Fruit fly (Drosophila melanogaster) whole organism, prepupa: ENCODE data around the gene CG34015.

ENCODE experiments used
- Blimp-1 ChIP-seq: fragments of 200-800 bp; sonication (Bioruptor generic); optimal IDR thresholded peaks from 3 replicates; lab custom pipeline; 2017; ENCODE audit warnings: missing biosample characterization, missing genetic modification characterization, mild to moderate bottlenecking, moderate library complexity, missing genetic modification reagents
- CG10631 ChIP-seq: fragments of 200-800 bp; sonication (Bioruptor generic); optimal IDR thresholded peaks from 2 replicates; lab custom pipeline; 2016; ENCODE audit warnings: missing biosample characterization, missing genetic modification characterization
- CG11294 ChIP-seq: fragments of 200-800 bp; sonication (Bioruptor generic); IDR thresholded peaks from 2 replicates; pipeline ENCODE4 v1.3.6; 2022; ENCODE audit warnings: missing biosample characterization, missing genetic modification characterization
- CG11902 ChIP-seq: fragments of 200-800 bp; sonication (Bioruptor generic); optimal IDR thresholded peaks from 3 replicates; lab custom pipeline; 2016; ENCODE audit warnings: missing biosample characterization, missing genetic modification characterization
- CG15336 ChIP-seq: fragments of 200-800 bp; sonication (Bioruptor generic); IDR thresholded peaks from 2 replicates; pipeline ENCODE4 v1.3.6; 2022; ENCODE audit warnings: missing biosample characterization, missing genetic modification characterization
- CG1621 ChIP-seq: fragments of 200-800 bp; sonication (Bioruptor generic); optimal IDR thresholded peaks from 3 replicates; lab custom pipeline; 2018; ENCODE audit warnings: missing biosample characterization, mild to moderate bottlenecking, missing genetic modification characterization
- CG16779 ChIP-seq: fragments of 200-800 bp; sonication (Bioruptor generic); optimal IDR thresholded peaks from 3 replicates; lab custom pipeline; 2017; ENCODE audit warnings: missing biosample characterization, mild to moderate bottlenecking, missing genetic modification characterization
- CG32006 ChIP-seq: fragments of 200-800 bp; sonication (Bioruptor generic); optimal IDR thresholded peaks from 3 replicates; lab custom pipeline; 2017; ENCODE audit warnings: missing biosample characterization, mild to moderate bottlenecking, missing genetic modification characterization
- CG34406 ChIP-seq: fragments of 200-800 bp; sonication (Bioruptor generic); optimal IDR thresholded peaks from 3 replicates; lab custom pipeline; 2016; ENCODE audit warnings: missing biosample characterization, missing genetic modification characterization
- CG3919 ChIP-seq: fragments of 200-800 bp; sonication (Bioruptor generic); optimal IDR thresholded peaks from 3 replicates; lab custom pipeline; 2016; ENCODE audit warnings: missing biosample characterization, missing genetic modification characterization
- CG6163 ChIP-seq: fragments of 200-800 bp; sonication (Bioruptor generic); IDR thresholded peaks from 3 replicates; pipeline ENCODE4 v1.3.6; 2022; ENCODE audit warnings: missing biosample characterization, missing genetic modification characterization
- CG6276 ChIP-seq: fragments of 200-800 bp; sonication (Bioruptor generic); optimal IDR thresholded peaks from 2 replicates; lab custom pipeline; 2017; ENCODE audit warnings: missing biosample characterization, mild to moderate bottlenecking, missing genetic modification characterization
- CG6792 ChIP-seq: fragments of 200-800 bp; sonication (Bioruptor generic); optimal IDR thresholded peaks from 3 replicates; lab custom pipeline; 2016; ENCODE audit warnings: missing biosample characterization, missing genetic modification characterization
- CG6808 ChIP-seq: fragments of 200-800 bp; sonication (Bioruptor generic); optimal IDR thresholded peaks from 3 replicates; lab custom pipeline; 2017; ENCODE audit warnings: missing biosample characterization, missing genetic modification characterization, mild to moderate bottlenecking, moderate library complexity, missing genetic modification reagents
- CG6854 ChIP-seq: fragments of 200-800 bp; sonication (Bioruptor generic); optimal IDR thresholded peaks from 2 replicates; lab custom pipeline; 2017; ENCODE audit warnings: missing biosample characterization, mild to moderate bottlenecking, missing genetic modification characterization
- CG8119 ChIP-seq: fragments of 200-800 bp; sonication (Bioruptor generic); IDR thresholded peaks from 3 replicates; pipeline ENCODE4 v1.3.6; 2022; ENCODE audit warnings: missing biosample characterization, missing genetic modification characterization
- CG9139 ChIP-seq: fragments of 200-800 bp; sonication (Bioruptor generic); optimal IDR thresholded peaks from 3 replicates; lab custom pipeline; 2017; ENCODE audit warnings: missing biosample characterization, mild to moderate bottlenecking, missing genetic modification characterization
- Eip75B ChIP-seq: fragments of 200-800 bp; sonication (Bioruptor generic); optimal IDR thresholded peaks from 3 replicates; lab custom pipeline; 2016; ENCODE audit warnings: missing biosample characterization, missing genetic modification characterization
- Eip78C ChIP-seq: fragments of 200-800 bp; sonication (Bioruptor generic); peaks from one replicate; lab custom pipeline; 2016; ENCODE audit warnings: missing biosample characterization, missing genetic modification characterization
- Gug ChIP-seq: fragments of 200-800 bp; sonication (Bioruptor generic); IDR thresholded peaks from 2 replicates; pipeline ENCODE4 v1.3.6; 2022; ENCODE audit warnings: missing biosample characterization, missing genetic modification characterization
- Hr38 ChIP-seq: sonication (Bioruptor generic); optimal IDR thresholded peaks from 2 replicates; lab custom pipeline; 2016; ENCODE audit warnings: missing biosample characterization, missing genetic modification characterization
- Lpt ChIP-seq: fragments of 200-800 bp; sonication (Bioruptor generic); optimal IDR thresholded peaks from 3 replicates; lab custom pipeline; 2016; ENCODE audit warnings: missing biosample characterization, missing genetic modification characterization
- Met ChIP-seq: fragments of 200-800 bp; sonication (Bioruptor generic); optimal IDR thresholded peaks from 3 replicates; lab custom pipeline; 2016; ENCODE audit warnings: missing biosample characterization, missing genetic modification characterization
- OdsH ChIP-seq: fragments of 200-800 bp; sonication (Bioruptor generic); optimal IDR thresholded peaks from 3 replicates; lab custom pipeline; 2016; ENCODE audit warnings: missing biosample characterization, missing genetic modification characterization
- Smox ChIP-seq: fragments of 200-800 bp; sonication (Bioruptor generic); optimal IDR thresholded peaks from 3 replicates; lab custom pipeline; 2016; ENCODE audit warnings: missing biosample characterization, missing genetic modification characterization
- Sox14 ChIP-seq: fragments of 200-800 bp; sonication (Bioruptor generic); optimal IDR thresholded peaks from 3 replicates; lab custom pipeline; 2016; ENCODE audit warnings: missing biosample characterization, missing genetic modification characterization
- Sox15 ChIP-seq: fragments of 200-800 bp; sonication (Bioruptor generic); optimal IDR thresholded peaks from 3 replicates; lab custom pipeline; 2016; ENCODE audit warnings: missing biosample characterization, missing genetic modification characterization
- achi ChIP-seq: fragments of 200-800 bp; sonication (Bioruptor generic); optimal IDR thresholded peaks from 3 replicates; lab custom pipeline; 2016; ENCODE audit warnings: missing biosample characterization, missing genetic modification characterization
- dac ChIP-seq: fragments of 200-800 bp; sonication (Bioruptor generic); optimal IDR thresholded peaks from 2 replicates; lab custom pipeline; 2017; ENCODE audit warnings: missing biosample characterization, mild to moderate bottlenecking, missing genetic modification characterization
- eg ChIP-seq: fragments of 200-800 bp; sonication (Bioruptor generic); IDR thresholded peaks from 3 replicates; pipeline ENCODE4 v1.3.6; 2022; ENCODE audit warnings: missing biosample characterization, missing genetic modification characterization
- esn ChIP-seq: fragments of 200-800 bp; sonication (Bioruptor generic); optimal IDR thresholded peaks from 2 replicates; lab custom pipeline; 2016; ENCODE audit warnings: missing biosample characterization, mild to moderate bottlenecking, missing genetic modification characterization, moderate library complexity
- fd59A ChIP-seq: fragments of 200-800 bp; sonication (Bioruptor generic); optimal IDR thresholded peaks from 2 replicates; lab custom pipeline; 2017; ENCODE audit warnings: missing biosample characterization, mild to moderate bottlenecking, missing genetic modification characterization, missing genetic modification reagents
- fkh ChIP-seq: fragments of 200-800 bp; sonication (Bioruptor generic); optimal IDR thresholded peaks from 3 replicates; lab custom pipeline; 2017; ENCODE audit warnings: missing biosample characterization, mild to moderate bottlenecking, missing genetic modification characterization, moderate library complexity
- net ChIP-seq: fragments of 200-800 bp; sonication (Bioruptor generic); optimal IDR thresholded peaks from 3 replicates; lab custom pipeline; 2016; ENCODE audit warnings: missing biosample characterization, missing genetic modification characterization
- pdm3 ChIP-seq: fragments of 200-800 bp; sonication (Bioruptor generic); optimal IDR thresholded peaks from 3 replicates; lab custom pipeline; 2016; ENCODE audit warnings: missing biosample characterization, missing genetic modification characterization
- salr ChIP-seq, 2 experiments: fragments of 200-800 bp; sonication (Bioruptor generic); optimal IDR thresholded peaks; 3 replicates each; lab custom pipeline; 2016 to 2018; ENCODE audit warnings: missing biosample characterization in 2 of 2, missing genetic modification characterization in 2 of 2, mild to moderate bottlenecking in 1 of 2
- ss ChIP-seq, 2 experiments: fragments of 200-800 bp; sonication (Bioruptor generic); optimal IDR thresholded peaks; 2 replicates in 1 of 2; 3 replicates in 1 of 2; lab custom pipeline; 2017 to 2018; ENCODE audit warnings: mild to moderate bottlenecking in 2 of 2, missing biosample characterization in 2 of 2, missing genetic modification characterization in 2 of 2, moderate library complexity in 1 of 2
- svp ChIP-seq: fragments of 200-800 bp; sonication (Bioruptor generic); peaks from one replicate; lab custom pipeline; 2016; ENCODE audit warnings: missing biosample characterization, missing genetic modification characterization
- topi ChIP-seq: fragments of 200-800 bp; sonication (Bioruptor generic); optimal IDR thresholded peaks from 3 replicates; lab custom pipeline; 2016; ENCODE audit warnings: missing biosample characterization, missing genetic modification characterization
- vri ChIP-seq: fragments of 200-800 bp; sonication (Bioruptor generic); optimal IDR thresholded peaks from 3 replicates; lab custom pipeline; 2016; ENCODE audit warnings: missing biosample characterization, mild to moderate bottlenecking, missing genetic modification characterization

The CG34015 gene

DNA sequence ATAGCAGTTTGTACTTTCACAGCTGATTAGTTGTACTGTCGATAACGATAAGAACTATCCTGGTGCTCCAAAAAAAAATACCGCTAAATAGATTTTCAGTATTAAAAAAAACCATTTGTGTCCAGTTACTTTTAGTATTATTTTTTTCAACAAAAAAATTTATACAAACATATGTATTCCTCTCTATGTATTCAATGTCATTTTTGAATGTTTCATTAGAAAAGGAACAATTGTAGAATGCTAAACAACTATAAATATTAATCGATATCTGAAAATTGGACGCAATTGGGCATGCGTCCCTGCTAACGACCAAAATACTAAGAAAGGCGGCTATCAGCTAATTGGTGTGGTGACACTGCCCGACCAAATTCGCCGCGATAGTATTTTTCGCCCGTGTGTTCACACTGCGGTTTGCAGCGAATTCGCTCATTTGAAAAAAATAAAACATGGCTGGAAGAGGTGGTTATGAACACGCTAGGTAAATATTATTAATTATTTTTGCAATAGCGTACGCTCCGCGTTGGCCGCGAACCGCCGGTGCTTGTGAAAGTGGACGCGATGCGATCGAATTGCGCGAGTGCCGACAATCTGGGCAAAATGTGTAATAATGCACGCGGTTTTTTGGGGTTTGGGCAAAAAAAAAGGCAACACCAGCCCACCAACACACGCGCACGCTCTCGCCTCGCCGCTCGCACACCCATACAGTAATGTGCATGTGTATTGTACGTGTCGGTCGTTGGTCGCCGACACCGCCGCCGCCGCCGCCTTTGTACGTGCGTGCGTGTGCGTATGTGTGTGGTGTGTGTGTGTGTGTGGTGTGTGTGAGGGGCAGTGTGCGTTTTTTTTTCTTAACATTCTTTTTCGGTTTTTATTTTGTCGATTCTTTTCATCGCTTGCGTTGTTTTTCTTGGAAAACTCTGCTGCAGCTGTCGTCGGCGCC lies at the start of gene CG34015, which contains the start of gene eIF4H1:
TSS of gene CG34015 (minus strand) at position 51 of the 940 bp plus-strand sequence.
TSS of gene eIF4H1 (plus strand) at position 414 of the 940 bp plus-strand sequence.
- TF ChIP-seq CG34406 (GFP tag; lab: Kevin White, UChicago) (peak; percentile 34), Sox14 (GFP tag; lab: Kevin White, UChicago) (peak; percentile 63), CG1621 (tag; lab: Kevin White, UChicago) (peak; percentile 62), ss (GFP tag; optimal IDR thresholded peaks at IDR 0.05; lab: Kevin White, UChicago) (peak; percentile 87 to 93), fd59A (GFP tag; lab: Kevin White, UChicago) (peak; percentile 43), Blimp-1 (GFP tag; lab: Kevin White, UChicago) (no peak), Gug (GFP tag; lab: Robert Waterston, UW) (no peak), Hr38 (no peak), achi (GFP tag; lab: Kevin White, UChicago) (no peak), fkh (GFP tag; lab: Kevin White, UChicago) (peak; percentile 64), svp (GFP tag; lab: Kevin White, UChicago) (peak; percentile 84), Met (peak; percentile 42), Lpt (peak; percentile 60), CG9139 (GFP tag; lab: Kevin White, UChicago) (peak; percentile 83), Sox15 (GFP tag; lab: Kevin White, UChicago) (no peak), Eip78C (peak; percentile 88), CG11902 (GFP tag; lab: Kevin White, UChicago) (no peak), CG3919 (GFP tag; lab: Kevin White, UChicago) (peak; percentile 8), CG16779 (tag; lab: Kevin White, UChicago) (peak; percentile 71), CG6163 (GFP tag; lab: Robert Waterston, UW) (peak; percentile 62; the same call in 2 of the 3 replicates), eg (GFP tag; lab: Robert Waterston, UW) (peak; percentile 77; the same call in 1 of the 3 replicates), CG6276 (GFP tag; lab: Kevin White, UChicago) (peak; percentile 84), topi (GFP tag; lab: Kevin White, UChicago) (peak; percentile 36), CG6792 (GFP tag; lab: Kevin White, UChicago) (peak; percentile 34), salr (GFP tag; optimal IDR thresholded peaks at IDR 0.05; lab: Kevin White, UChicago) (peak in 1 of 2 experiments; percentile 57), Eip75B (GFP tag; lab: Kevin White, UChicago) (peak; percentile 28), CG10631 (GFP tag; lab: Kevin White, UChicago) (no peak), CG6808 (peak; percentile 80), Smox (peak; percentile 11), CG15336 (GFP tag; lab: Robert Waterston, UW) (peak; percentile 77), net (GFP tag; lab: Kevin White, UChicago) (peak; percentile 61), pdm3 (GFP tag; lab: Kevin White, UChicago) (no peak), CG6854 (GFP tag; lab: Kevin White, UChicago) (peak; percentile 80), CG32006 (GFP tag; lab: Kevin White, UChicago) (peak; percentile 55), OdsH (GFP tag; lab: Kevin White, UChicago) (peak; percentile 22), dac (peak; percentile 56), CG11294 (GFP tag; lab: Robert Waterston, UW) (no peak), esn (GFP tag; lab: Kevin White, UChicago) (peak; percentile 1), vri (GFP tag; lab: Kevin White, UChicago) (peak; percentile 31), CG8119 (GFP tag; lab: Robert Waterston, UW) (peak; percentile 75; the same call in 2 of the 3 replicates)
